Fruit fly (Drosophila melanogaster) whole organism, embryonic: ENCODE results near the gene CG10874.

ENCODE experiments used
- Abd-B ChIP-seq: fragments of 200-800 bp; sonication (Bioruptor generic); optimal IDR thresholded peaks from 2 replicates; lab custom pipeline; 2018; ENCODE audit warnings: missing biosample characterization, mild to moderate bottlenecking, missing genetic modification characterization, moderate library complexity
- Adf1 ChIP-seq: fragments of 200-800 bp; sonication (Bioruptor generic); IDR thresholded peaks from 2 replicates; pipeline ENCODE4 v1.3.6; 2022; ENCODE audit warnings: missing biosample characterization, missing genetic modification characterization
- Aef1 ChIP-seq: fragments of 200-800 bp; sonication (Bioruptor generic); IDR thresholded peaks from 3 replicates; pipeline ENCODE4 v1.3.6; 2022; ENCODE audit warnings: missing biosample characterization, missing genetic modification characterization
- Atf6 ChIP-seq: fragments of 200-800 bp; sonication (Bioruptor generic); IDR thresholded peaks from 2 replicates; pipeline ENCODE4 v1.3.6; 2022; ENCODE audit warnings: missing biosample characterization, missing genetic modification characterization
- B-H1 ChIP-seq: fragments of 200-800 bp; sonication (Bioruptor generic); IDR thresholded peaks from 3 replicates; pipeline ENCODE4 v1.3.6; 2022; ENCODE audit warnings: missing biosample characterization, missing genetic modification characterization
- CG1024 ChIP-seq: fragments of 200-800 bp; sonication (Bioruptor generic); IDR thresholded peaks from 2 replicates; pipeline ENCODE4 v1.3.6; 2022; ENCODE audit warnings: missing biosample characterization, missing genetic modification characterization
- CG10321 ChIP-seq: fragments of 200-800 bp; sonication (Bioruptor generic); IDR thresholded peaks from 2 replicates; pipeline ENCODE4 v1.3.6; 2022; ENCODE audit warnings: missing biosample characterization, missing genetic modification characterization
- CG10959 ChIP-seq: fragments of 200-800 bp; sonication (Bioruptor generic); IDR thresholded peaks from 2 replicates; pipeline ENCODE4 v1.3.6; 2022; ENCODE audit warnings: missing biosample characterization, missing genetic modification characterization
- CG10979 ChIP-seq: fragments of 200-800 bp; sonication (Bioruptor generic); optimal IDR thresholded peaks from 2 replicates; lab custom pipeline; 2018; ENCODE audit warnings: missing biosample characterization, mild to moderate bottlenecking, missing genetic modification characterization, moderate library complexity
- CG12299 ChIP-seq: fragments of 200-800 bp; sonication (Bioruptor generic); optimal IDR thresholded peaks from 2 replicates; lab custom pipeline; 2018; ENCODE audit warnings: missing biosample characterization, mild to moderate bottlenecking, missing genetic modification characterization
- CG12659 ChIP-seq: fragments of 200-800 bp; sonication (Bioruptor generic); optimal IDR thresholded peaks from 3 replicates; lab custom pipeline; 2017; ENCODE audit warnings: mild to moderate bottlenecking, missing biosample characterization, missing genetic modification reagents, missing genetic modification characterization
- CG13624 ChIP-seq: fragments of 200-800 bp; sonication (Bioruptor generic); optimal IDR thresholded peaks from 2 replicates; lab custom pipeline; 2016; ENCODE audit warnings: missing biosample characterization, missing genetic modification characterization
- CG16863 ChIP-seq: fragments of 200-800 bp; sonication (Bioruptor generic); optimal IDR thresholded peaks from 3 replicates; lab custom pipeline; 2016; ENCODE audit warnings: missing biosample characterization, missing genetic modification characterization
- CG17359 ChIP-seq: fragments of 200-800 bp; sonication (Bioruptor generic); optimal IDR thresholded peaks from 3 replicates; lab custom pipeline; 2018; ENCODE audit warnings: missing biosample characterization, mild to moderate bottlenecking, missing genetic modification characterization, moderate library complexity
- CG18011 ChIP-seq: fragments of 200-800 bp; sonication (Bioruptor generic); optimal IDR thresholded peaks from 2 replicates; lab custom pipeline; 2017; ENCODE audit warnings: missing biosample characterization, missing genetic modification characterization, mild to moderate bottlenecking, moderate library complexity, missing genotype
- CG2712 ChIP-seq: fragments of 200-800 bp; optimal IDR thresholded peaks from 3 replicates; lab custom pipeline; 2019; ENCODE audit warnings: missing biosample characterization, mild to moderate bottlenecking, missing genetic modification characterization, moderate library complexity
- CG32532 ChIP-seq: fragments of 200-800 bp; sonication (Bioruptor generic); IDR thresholded peaks from 2 replicates; pipeline ENCODE4 v1.3.6; 2022; ENCODE audit warnings: missing biosample characterization, missing genetic modification characterization
- CG3847 ChIP-seq: fragments of 200-800 bp; sonication (Bioruptor generic); IDR thresholded peaks from 2 replicates; pipeline ENCODE4 v1.3.6; 2022; ENCODE audit warnings: missing biosample characterization, missing genetic modification characterization
- CG4617 ChIP-seq: fragments of 200-800 bp; sonication (Bioruptor generic); optimal IDR thresholded peaks from 3 replicates; lab custom pipeline; 2016; ENCODE audit warnings: missing biosample characterization, missing genetic modification characterization, borderline replicate concordance
- CG6654 ChIP-seq: fragments of 200-800 bp; sonication (Bioruptor generic); optimal IDR thresholded peaks from 2 replicates; lab custom pipeline; 2017; ENCODE audit warnings: missing biosample characterization, mild to moderate bottlenecking, missing genetic modification characterization
- CG7357 ChIP-seq: fragments of 200-800 bp; sonication (Bioruptor generic); IDR thresholded peaks from 3 replicates; pipeline ENCODE4 v1.3.6; 2022; ENCODE audit warnings: missing biosample characterization, missing genetic modification characterization
- CG7963 ChIP-seq: fragments of 200-800 bp; sonication (Bioruptor generic); IDR thresholded peaks from 3 replicates; pipeline ENCODE4 v1.3.6; 2022; ENCODE audit warnings: missing biosample characterization, missing genetic modification characterization; ENCODE audit not compliant: partially characterized antibody
- CG8388 ChIP-seq: fragments of 200-800 bp; sonication (Bioruptor generic); optimal IDR thresholded peaks from 2 replicates; lab custom pipeline; 2019; ENCODE audit warnings: missing biosample characterization, mild to moderate bottlenecking, missing genetic modification characterization, moderate library complexity
- CG9727 ChIP-seq: fragments of 200-800 bp; sonication (Bioruptor generic); optimal IDR thresholded peaks from 3 replicates; lab custom pipeline; 2017; ENCODE audit warnings: missing biosample characterization, mild to moderate bottlenecking, missing genetic modification characterization
- CG9932 ChIP-seq: fragments of 200-800 bp; sonication (Bioruptor generic); IDR thresholded peaks from 2 replicates; pipeline ENCODE4 v1.3.6; 2022; ENCODE audit warnings: missing biosample characterization, missing genetic modification characterization
- D19B ChIP-seq: fragments of 200-800 bp; sonication (Bioruptor generic); optimal IDR thresholded peaks from 2 replicates; lab custom pipeline; 2017; ENCODE audit warnings: missing biosample characterization, mild to moderate bottlenecking, missing genetic modification characterization
- Dip2 ChIP-seq: fragments of 200-800 bp; sonication (Bioruptor generic); IDR thresholded peaks from 2 replicates; pipeline ENCODE4 v1.3.6; 2022; ENCODE audit warnings: missing biosample characterization, missing genetic modification characterization
- Dll ChIP-seq: fragments of 200-800 bp; sonication (Bioruptor generic); IDR thresholded peaks from 4 replicates; pipeline ENCODE4 v1.3.6; 2022; ENCODE audit warnings: missing biosample characterization, missing genetic modification characterization; ENCODE audit not compliant: partially characterized antibody
- E2f2 ChIP-seq: fragments of 200-800 bp; sonication (Bioruptor generic); IDR thresholded peaks from 2 replicates; pipeline ENCODE4 v1.3.6; 2022; ENCODE audit warnings: missing biosample characterization, missing genetic modification characterization
- Hmr ChIP-seq: fragments of 200-800 bp; sonication (Bioruptor generic); optimal IDR thresholded peaks from 3 replicates; lab custom pipeline; 2017; ENCODE audit warnings: mild to moderate bottlenecking, missing biosample characterization, missing genetic modification reagents, missing genetic modification characterization
- Opbp ChIP-seq: fragments of 200-800 bp; sonication (Bioruptor generic); IDR thresholded peaks from 3 replicates; pipeline ENCODE4 v1.3.6; 2022; ENCODE audit warnings: missing biosample characterization, missing genetic modification characterization; ENCODE audit not compliant: partially characterized antibody
- Sox100B ChIP-seq: fragments of 200-800 bp; sonication (Bioruptor generic); optimal IDR thresholded peaks from 3 replicates; lab custom pipeline; 2018; ENCODE audit warnings: missing biosample characterization, mild to moderate bottlenecking, missing genetic modification characterization
- Stat92E ChIP-seq, 3 experiments: fragments of >200 bp in 2 of 3; fragments of 200-800 bp in 1 of 3; sonication (Bioruptor generic) in 1 of 3; optimal IDR thresholded peaks; 2 replicates each; lab custom pipeline; 2017 to 2019; ENCODE audit warnings: missing biosample characterization in 3 of 3, missing genetic modification characterization in 3 of 3, mild to moderate bottlenecking in 1 of 3, moderate library complexity in 1 of 3
- TFAM ChIP-seq: fragments of 200-800 bp; sonication (Bioruptor generic); optimal IDR thresholded peaks from 2 replicates; lab custom pipeline; 2017; ENCODE audit warnings: missing biosample characterization, missing genetic modification characterization, inconsistent platforms
- chm ChIP-seq: fragments of 200-800 bp; sonication (Bioruptor generic); IDR thresholded peaks from 2 replicates; pipeline ENCODE4 v1.3.6; 2022; ENCODE audit warnings: missing biosample characterization, missing genetic modification characterization
- dm ChIP-seq: fragments of 200-800 bp; sonication (Bioruptor generic); optimal IDR thresholded peaks from 3 replicates; lab custom pipeline; 2016; ENCODE audit warnings: missing biosample characterization, missing genetic modification characterization
- dysf ChIP-seq: fragments of 200-800 bp; sonication (Bioruptor generic); IDR thresholded peaks from 3 replicates; pipeline ENCODE4 v1.3.6; 2022; ENCODE audit warnings: missing biosample characterization, missing genetic modification characterization
- en ChIP-seq: fragments of 200-800 bp; sonication (Bioruptor generic); optimal IDR thresholded peaks from 2 replicates; lab custom pipeline; 2016; ENCODE audit warnings: missing biosample characterization, missing genetic modification characterization
- exex ChIP-seq: fragments of 200-800 bp; sonication (Bioruptor generic); optimal IDR thresholded peaks from 4 replicates; lab custom pipeline; 2018; ENCODE audit warnings: missing biosample characterization, mild to moderate bottlenecking, missing genetic modification characterization, moderate library complexity
- fru ChIP-seq: fragments of >200 bp; optimal IDR thresholded peaks from 2 replicates; lab custom pipeline; 2017
- fu2 ChIP-seq: fragments of 200-800 bp; sonication (Bioruptor generic); optimal IDR thresholded peaks from 2 replicates; lab custom pipeline; 2016; ENCODE audit warnings: missing biosample characterization, missing genetic modification characterization
- luna ChIP-seq: fragments of 200-800 bp; sonication (Bioruptor generic); optimal IDR thresholded peaks from 2 replicates; lab custom pipeline; 2016; ENCODE audit warnings: missing biosample characterization, missing genetic modification characterization
- pum ChIP-seq: fragments of 200-800 bp; sonication (Bioruptor generic); optimal IDR thresholded peaks from 2 replicates; lab custom pipeline; 2016; ENCODE audit warnings: missing biosample characterization, missing genetic modification characterization
- run ChIP-seq: fragments of 200-800 bp; sonication (Bioruptor generic); optimal IDR thresholded peaks from 3 replicates; lab custom pipeline; 2018; ENCODE audit warnings: missing biosample characterization, mild to moderate bottlenecking, missing genetic modification characterization
- seq ChIP-seq: fragments of 200-800 bp; sonication (Bioruptor generic); IDR thresholded peaks from 2 replicates; pipeline ENCODE4 v1.3.6; 2022; ENCODE audit warnings: missing biosample characterization, missing genetic modification characterization
- slbo ChIP-seq: fragments of 200-800 bp; sonication (Bioruptor generic); IDR thresholded peaks from 2 replicates; pipeline ENCODE4 v1.3.6; 2022; ENCODE audit warnings: missing biosample characterization, missing genetic modification characterization
- slp2 ChIP-seq: fragments of 200-800 bp; sonication (Bioruptor generic); optimal IDR thresholded peaks from 2 replicates; lab custom pipeline; 2016; ENCODE audit warnings: missing biosample characterization, missing genetic modification characterization
- tap ChIP-seq: fragments of 200-800 bp; optimal IDR thresholded peaks from 3 replicates; lab custom pipeline; 2019; ENCODE audit warnings: missing biosample characterization, mild to moderate bottlenecking, missing genetic modification characterization, moderate library complexity
- twi ChIP-seq: fragments of 200-800 bp; optimal IDR thresholded peaks from 2 replicates; lab custom pipeline; 2019; ENCODE audit warnings: missing biosample characterization, mild to moderate bottlenecking, missing genetic modification characterization, moderate library complexity
- unpg ChIP-seq: fragments of 200-800 bp; sonication (Bioruptor generic); optimal IDR thresholded peaks from 3 replicates; lab custom pipeline; 2018; ENCODE audit warnings: missing biosample characterization, mild to moderate bottlenecking, missing genetic modification characterization, moderate library complexity

Gene CG10874

dm6 chr2L:2196590-2197474 is 4.6 kb upstream of the CG10874 start (continued):
- TF ChIP-seq CG8388 (GFP tag; lab: Kevin White, UChicago) (no peak), CG12659 (GFP tag; lab: Kevin White, UChicago) (peak; percentile 55), slp2 (GFP tag; lab: Kevin White, UChicago) (no peak), CG17359 (tag; lab: Kevin White, UChicago) (peak; percentile 44), Hmr (GFP tag; lab: Kevin White, UChicago) (peak; percentile 85), Stat92E (GFP tag; optimal IDR thresholded peaks at IDR 0.05; lab: Kevin White, UChicago) (peak in 1 of 3 experiments; percentile 97), Sox100B (peak; percentile 38), CG6654 (GFP tag; lab: Kevin White, UChicago) (no peak), CG12299 (tag; lab: Kevin White, UChicago) (peak; percentile 20), CG3847 (GFP tag; lab: Robert Waterston, UW) (no peak), CG10959 (no peak), unpg (GFP tag; lab: Kevin White, UChicago) (peak; percentile 34), pum (GFP tag; lab: Kevin White, UChicago) (no peak), fru (lab: Kevin White, UChicago) (peak; percentile 10), D19B (GFP tag; lab: Kevin White, UChicago) (peak; percentile 55), CG4617 (no peak), CG1024 (no peak), Dip2 (no peak), Dll (GFP tag; lab: Robert Waterston, UW) (no peak), CG7963 (no peak), fu2 (GFP tag; lab: Kevin White, UChicago) (no peak), exex (tag; lab: Kevin White, UChicago) (peak; percentile 64), Adf1 (no peak), CG2712 (tag; lab: Kevin White, UChicago) (peak; percentile 69), CG7357 (peak; percentile 87), twi (tag; lab: Kevin White, UChicago) (peak; percentile 99), TFAM (GFP tag; lab: Kevin White, UChicago) (no peak), dm (peak; percentile 78), CG18011 (GFP tag; lab: Kevin White, UChicago) (no peak), tap (tag; lab: Kevin White, UChicago) (no peak), CG16863 (GFP tag; lab: Kevin White, UChicago) (peak; percentile 14), seq (GFP tag; lab: Robert Waterston, UW) (no peak), CG9932 (GFP tag; lab: Robert Waterston, UW) (no peak), CG32532 (GFP tag; lab: Robert Waterston, UW) (no peak), slbo (GFP tag; lab: Robert Waterston, UW) (no peak), CG13624 (GFP tag; lab: Kevin White, UChicago) (no peak), B-H1 (GFP tag; lab: Robert Waterston, UW) (no peak), Opbp (GFP tag; lab: Robert Waterston, UW) (no peak), CG10321 (no peak), E2f2 (GFP tag; lab: Robert Waterston, UW) (no peak), CG10979 (tag; lab: Kevin White, UChicago) (peak; percentile 37), Abd-B (GFP tag; lab: Kevin White, UChicago) (no peak), run (tag; lab: Kevin White, UChicago) (no peak), Aef1 (GFP tag; lab: Robert Waterston, UW) (no peak), en (GFP tag; lab: Kevin White, UChicago) (no peak), dysf (GFP tag; lab: Robert Waterston, UW) (no peak), CG9727 (GFP tag; lab: Kevin White, UChicago) (peak; percentile 63), luna (GFP tag; lab: Kevin White, UChicago) (peak; percentile 19), chm (GFP tag; lab: Robert Waterston, UW) (no peak), Atf6 (GFP tag; lab: Robert Waterston, UW) (no peak)
